Worm (Caenorhabditis elegans): ENCODE measurements around the gene zipt-9.

ce11 chrV:13756359-13757091 lies 41.5 kb upstream of the zipt-9 start, which contains the start of gene F20G2.2:
- TF ChIP-seq pha-4 (tag; optimal IDR thresholded peaks at IDR 0.05) (no peak), nhr-237 (tag; optimal IDR thresholded peaks at IDR 0.05) (no peak), unc-39 (tag; optimal IDR thresholded peaks at IDR 0.05) (no peak), elt-1 (tag; optimal IDR thresholded peaks at IDR 0.05; ENCODE audit: borderline replicate concordance, insufficient read depth) (no peak), ceh-83 (GFP tag; optimal IDR thresholded peaks at IDR 0.05) (no peak), ham-2 (GFP tag; optimal IDR thresholded peaks at IDR 0.05) (no peak), lin-13 (tag; optimal IDR thresholded peaks at IDR 0.05) (no peak), cnd-1 (tag; optimal IDR thresholded peaks at IDR 0.05) (no peak)

Data from whole organism, mixed stage, embryonic.